Worm (Caenorhabditis elegans): ENCODE measurements around the gene str-236.

The str-236 gene

DNA sequence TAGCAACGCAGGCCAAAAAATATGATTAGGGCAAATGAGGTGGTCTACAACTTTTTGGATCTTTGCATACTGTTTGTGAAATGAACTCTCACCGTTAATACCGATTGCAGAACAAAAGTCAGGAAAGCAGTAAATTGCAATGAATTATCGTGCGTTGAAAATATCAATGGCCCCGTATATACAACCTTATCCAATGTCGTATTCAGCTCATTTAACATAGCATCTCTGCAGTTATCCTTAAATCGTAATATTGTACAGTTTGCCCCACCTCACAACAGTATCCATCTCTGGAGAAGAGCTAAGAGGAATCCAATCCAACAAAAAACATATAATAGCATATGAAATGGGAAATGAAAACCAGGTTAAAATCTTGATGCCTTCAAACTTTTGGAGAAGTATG is 4.6 kb upstream of the str-236 start:
- TF ChIP-seq ztf-3 (GFP tag; optimal IDR thresholded peaks at IDR 0.05), result no peak
- no peak for TF ChIP-seq let-526 (GFP tag; IDR thresholded peaks at IDR 0.05)
- TF ChIP-seq egrh-3 (GFP tag; IDR thresholded peaks at IDR 0.05), result no peak
- TF ChIP-seq bed-1 (GFP tag; IDR thresholded peaks at IDR 0.05), result no peak
- TF ChIP-seq ztf-18 (tag; optimal IDR thresholded peaks at IDR 0.05), result no peak
- TF ChIP-seq hrde-1 (tag; optimal IDR thresholded peaks at IDR 0.05; ENCODE audit: borderline replicate concordance), result no peak
- TF ChIP-seq mes-4 (tag; optimal IDR thresholded peaks at IDR 0.05), result no peak
- TF ChIP-seq madf-10 (tag; optimal IDR thresholded peaks at IDR 0.05), result no peak
- no peak for TF ChIP-seq mcd-1 (GFP tag; IDR thresholded peaks at IDR 0.05)

DNA sequence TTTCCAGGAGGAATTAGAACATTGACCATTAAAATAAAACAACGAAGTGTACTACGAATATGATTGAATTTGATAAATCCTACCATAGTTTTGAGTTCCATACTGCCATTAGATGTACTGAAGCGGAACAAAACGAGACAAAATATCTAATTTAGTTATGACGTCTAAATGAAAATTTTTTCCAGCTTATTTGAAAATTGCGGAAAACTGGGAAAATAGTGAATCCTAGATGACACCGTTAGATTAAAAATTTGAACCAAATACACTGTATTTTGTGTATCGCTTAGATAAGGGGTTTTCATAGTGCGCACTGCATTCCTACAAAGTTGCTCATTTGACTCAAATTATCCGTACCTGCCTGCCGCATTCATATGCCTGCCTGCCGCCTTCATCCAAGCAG is 3.3 kb upstream of the str-236 start, which contains the start of gene K02H11.4:
Gene K02H11.4 (minus strand): TSS at position 101 of the 400 bp plus-strand sequence.
- TF ChIP-seq ztf-28 (GFP tag; IDR thresholded peaks at IDR 0.05) (no peak), dpl-1 (GFP tag; optimal IDR thresholded peaks at IDR 0.05) (no peak), egl-18 (GFP tag; IDR thresholded peaks at IDR 0.05) (no peak), pbrm-1 (GFP tag; IDR thresholded peaks at IDR 0.05) (no peak), F10E7.11 (tag; optimal IDR thresholded peaks at IDR 0.05) (no peak), madf-6 (GFP tag; IDR thresholded peaks at IDR 0.05) (no peak), F57A8.1 (GFP tag; optimal IDR thresholded peaks at IDR 0.05) (no peak), F22D6.2 (tag; optimal IDR thresholded peaks at IDR 0.05) (no peak), sdz-38 (tag; optimal IDR thresholded peaks at IDR 0.05) (no peak), T07F8.4 (tag; optimal IDR thresholded peaks at IDR 0.05) (no peak), lsy-27 (tag; optimal IDR thresholded peaks at IDR 0.05; ENCODE audit: borderline replicate concordance, insufficient read depth) (no peak)

DNA sequence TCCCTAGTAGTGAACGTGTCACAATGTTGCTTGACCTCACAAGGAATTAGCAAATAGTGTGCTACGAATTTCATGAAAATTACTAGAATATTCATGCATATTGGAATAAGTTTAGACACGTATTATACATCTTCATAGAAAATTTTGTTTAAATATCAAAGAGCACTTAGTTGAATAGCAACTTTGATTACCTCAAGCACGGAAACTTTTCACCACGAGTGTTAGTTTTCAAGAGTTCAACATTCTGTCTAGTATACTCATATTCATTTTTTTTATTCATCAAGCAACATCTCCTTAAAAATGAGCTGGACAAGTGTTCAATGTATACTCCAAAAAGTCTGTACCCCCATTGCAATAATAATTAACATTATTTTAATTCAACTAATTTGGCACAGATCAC is 5.4 kb downstream of the str-236 start, which contains the start of gene str-243:
Gene str-243 (plus strand): TSS at position 301 of the 400 bp plus-strand sequence.
- TF ChIP-seq nfya-1 (tag; optimal IDR thresholded peaks at IDR 0.05; ENCODE audit: borderline replicate concordance, insufficient read depth) (no peak), F57A8.1 (GFP tag; optimal IDR thresholded peaks at IDR 0.05) (no peak), Y56A3A.18 (GFP tag; IDR thresholded peaks at IDR 0.05) (no peak), pha-4 (tag; optimal IDR thresholded peaks at IDR 0.05) (no peak), ets-4 (GFP tag; optimal IDR thresholded peaks at IDR 0.05) (no peak), F49E8.2 (tag; optimal IDR thresholded peaks at IDR 0.05; ENCODE audit: insufficient read depth) (no peak), T26A5.8 (tag; optimal IDR thresholded peaks at IDR 0.05) (no peak), Y67H2A.10 (GFP tag; conservative IDR thresholded peaks at IDR 0.05) (no peak), D2030.7 (GFP tag; IDR thresholded peaks at IDR 0.05) (no peak), ZK185.1 (tag; optimal IDR thresholded peaks at IDR 0.05; ENCODE audit: poor library complexity, severe bottlenecking) (no peak), lin-26 (GFP tag; IDR thresholded peaks at IDR 0.05) (no peak)

DNA sequence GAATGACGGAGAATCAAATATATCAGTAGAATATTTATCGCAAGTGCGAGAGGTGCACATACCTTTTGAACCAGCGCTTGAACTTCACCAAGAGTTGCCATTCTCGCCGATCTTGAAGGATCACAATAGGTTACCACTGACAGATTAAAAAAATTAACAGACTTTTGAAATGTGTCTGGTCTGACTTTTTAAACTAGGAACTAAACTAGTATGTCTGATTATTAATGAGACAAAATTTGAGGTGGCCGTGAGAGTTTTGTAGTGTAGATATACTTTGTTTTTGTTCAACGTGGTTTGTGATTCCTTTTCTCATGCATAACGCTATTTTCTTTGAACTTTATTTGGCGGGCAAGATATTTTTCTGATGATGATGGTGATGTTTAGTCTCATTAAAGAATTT is 6.0 kb downstream of the str-236 start, which contains the start of gene str-240:
Gene str-240 (minus strand): TSS at position 101 of the 400 bp plus-strand sequence.
- TF ChIP-seq chd-7 (tag; optimal IDR thresholded peaks at IDR 0.05) (no peak), nhr-179 (tag; optimal IDR thresholded peaks at IDR 0.05) (no peak), fkh-3 (tag; optimal IDR thresholded peaks at IDR 0.05) (no peak), him-1 (tag; optimal IDR thresholded peaks at IDR 0.05) (no peak), madf-3 (GFP tag; IDR thresholded peaks at IDR 0.05) (no peak), efl-1 (GFP tag; optimal IDR thresholded peaks at IDR 0.05) (no peak), F10E7.11 (tag; optimal IDR thresholded peaks at IDR 0.05) (no peak)
